Fruit fly (Drosophila melanogaster) whole organism, embryonic: ENCODE data around the gene CG16984.
A peak's percentile ranks its signal among the peaks of the same experiment; 100 is the strongest.

ENCODE experiments used
- Antp ChIP-seq: fragments of 200-800 bp; sonication (Bioruptor generic); optimal IDR thresholded peaks from 3 replicates; lab custom pipeline; 2016; ENCODE audit warnings: missing biosample characterization, missing genetic modification characterization
- C15 ChIP-seq: fragments of 200-800 bp; sonication (Bioruptor generic); IDR thresholded peaks from 3 replicates; pipeline ENCODE4 v1.3.6; 2022; ENCODE audit warnings: missing biosample characterization, missing genetic modification characterization
- CG10147 ChIP-seq: fragments of 200-800 bp; sonication (Bioruptor generic); optimal IDR thresholded peaks from 2 replicates; lab custom pipeline; 2019; ENCODE audit warnings: missing biosample characterization, mild to moderate bottlenecking, missing genetic modification characterization, moderate library complexity
- CG10543 ChIP-seq: fragments of 200-800 bp; sonication (Bioruptor generic); optimal IDR thresholded peaks from 3 replicates; lab custom pipeline; 2017; ENCODE audit warnings: missing biosample characterization, mild to moderate bottlenecking, missing genetic modification characterization, moderate library complexity
- CG11398 ChIP-seq: fragments of 200-800 bp; sonication (Bioruptor generic); optimal IDR thresholded peaks from 2 replicates; lab custom pipeline; 2016; ENCODE audit warnings: missing biosample characterization, missing genetic modification characterization
- CG11456 ChIP-seq: fragments of 200-800 bp; sonication (Bioruptor generic); IDR thresholded peaks from 3 replicates; pipeline ENCODE4 v1.3.6; 2022; ENCODE audit warnings: missing biosample characterization, missing genetic modification characterization
- CG13287 ChIP-seq: fragments of 200-800 bp; sonication (Bioruptor generic); IDR thresholded peaks from 2 replicates; pipeline ENCODE4 v1.3.6; 2022; ENCODE audit warnings: missing biosample characterization, missing genetic modification characterization; ENCODE audit not compliant: partially characterized antibody
- CG13296 ChIP-seq: fragments of 200-800 bp; sonication (Bioruptor generic); optimal IDR thresholded peaks from 3 replicates; lab custom pipeline; 2018; ENCODE audit warnings: missing biosample characterization, mild to moderate bottlenecking, missing genetic modification characterization
- CG13775 ChIP-seq: fragments of 200-800 bp; sonication (Bioruptor generic); optimal IDR thresholded peaks from 3 replicates; lab custom pipeline; 2017; ENCODE audit warnings: missing biosample characterization, mild to moderate bottlenecking, missing genetic modification characterization
- CG15269 ChIP-seq: fragments of 200-800 bp; sonication (Bioruptor generic); optimal IDR thresholded peaks from 2 replicates; lab custom pipeline; 2018; ENCODE audit warnings: missing biosample characterization, mild to moderate bottlenecking, missing genetic modification characterization, moderate library complexity
- CG1602 ChIP-seq: fragments of 200-800 bp; sonication (Bioruptor generic); optimal IDR thresholded peaks from 3 replicates; lab custom pipeline; 2016; ENCODE audit warnings: missing biosample characterization, missing genetic modification characterization
- CG1647 ChIP-seq: fragments of 200-800 bp; sonication (Bioruptor generic); optimal IDR thresholded peaks from 3 replicates; lab custom pipeline; 2016; ENCODE audit warnings: missing biosample characterization, missing genetic modification characterization
- CG16779 ChIP-seq: fragments of 200-800 bp; sonication (Bioruptor generic); IDR thresholded peaks from 2 replicates; pipeline ENCODE4 v1.3.6; 2022; ENCODE audit warnings: missing biosample characterization, missing genetic modification characterization
- CG17361 ChIP-seq: fragments of 200-800 bp; sonication (Bioruptor generic); IDR thresholded peaks from 3 replicates; pipeline ENCODE4 v1.3.6; 2022; ENCODE audit warnings: missing biosample characterization, missing genetic modification characterization
- CG2199 ChIP-seq: fragments of 200-800 bp; sonication (Bioruptor generic); IDR thresholded peaks from 3 replicates; pipeline ENCODE4 v1.3.6; 2022; ENCODE audit warnings: missing biosample characterization, missing genetic modification characterization
- CG4404 ChIP-seq: fragments of 200-800 bp; sonication (Bioruptor generic); IDR thresholded peaks from 2 replicates; pipeline ENCODE4 v1.3.6; 2022; ENCODE audit warnings: missing biosample characterization, missing genetic modification characterization
- CG4730 ChIP-seq: fragments of 200-800 bp; sonication (Bioruptor generic); IDR thresholded peaks from 2 replicates; pipeline ENCODE4 v1.3.6; 2022; ENCODE audit warnings: missing biosample characterization, missing genetic modification characterization
- CG7271 ChIP-seq: fragments of 200-800 bp; sonication (Bioruptor generic); optimal IDR thresholded peaks from 2 replicates; lab custom pipeline; 2018; ENCODE audit warnings: missing biosample characterization, mild to moderate bottlenecking, missing genetic modification characterization, moderate library complexity
- CG7928 ChIP-seq: fragments of 200-800 bp; sonication (Bioruptor generic); optimal IDR thresholded peaks from 2 replicates; lab custom pipeline; 2017; ENCODE audit warnings: missing biosample characterization, mild to moderate bottlenecking, missing genetic modification characterization
- CG7963 ChIP-seq: fragments of 200-800 bp; sonication (Bioruptor generic); IDR thresholded peaks from 3 replicates; pipeline ENCODE4 v1.3.6; 2022; ENCODE audit warnings: missing biosample characterization, missing genetic modification characterization; ENCODE audit not compliant: partially characterized antibody
- CG8089 ChIP-seq: fragments of 200-800 bp; sonication (Bioruptor generic); optimal IDR thresholded peaks from 3 replicates; lab custom pipeline; 2016; ENCODE audit warnings: missing biosample characterization, missing genetic modification characterization
- CG8388 ChIP-seq: fragments of 200-800 bp; sonication (Bioruptor generic); optimal IDR thresholded peaks from 2 replicates; lab custom pipeline; 2019; ENCODE audit warnings: missing biosample characterization, mild to moderate bottlenecking, missing genetic modification characterization, moderate library complexity
- CG8924 ChIP-seq: fragments of 200-800 bp; optimal IDR thresholded peaks from 3 replicates; lab custom pipeline; 2019; ENCODE audit warnings: missing biosample characterization, mild to moderate bottlenecking, missing genetic modification characterization, moderate library complexity
- D19A ChIP-seq: fragments of 200-800 bp; optimal IDR thresholded peaks from 3 replicates; lab custom pipeline; 2019; ENCODE audit warnings: missing biosample characterization, mild to moderate bottlenecking, missing genetic modification characterization, moderate library complexity
- D19B ChIP-seq: fragments of 200-800 bp; sonication (Bioruptor generic); optimal IDR thresholded peaks from 2 replicates; lab custom pipeline; 2017; ENCODE audit warnings: missing biosample characterization, mild to moderate bottlenecking, missing genetic modification characterization
- Dfd ChIP-seq, 2 experiments: fragments of >200 bp; optimal IDR thresholded peaks; 2 replicates each; lab custom pipeline; 2017; ENCODE audit warnings: missing biosample characterization in 2 of 2, missing genetic modification characterization in 2 of 2
- Dp ChIP-seq: fragments of 200-800 bp; sonication (Bioruptor generic); optimal IDR thresholded peaks from 2 replicates; lab custom pipeline; 2018; ENCODE audit warnings: missing biosample characterization, mild to moderate bottlenecking, missing genetic modification characterization, moderate library complexity
- Elba2 ChIP-seq: fragments of 200-800 bp; sonication (Bioruptor generic); optimal IDR thresholded peaks from 3 replicates; lab custom pipeline; 2016; ENCODE audit warnings: missing biosample characterization, missing genetic modification characterization
- H2.0 ChIP-seq: fragments of 200-800 bp; sonication (Bioruptor generic); IDR thresholded peaks from 2 replicates; pipeline ENCODE4 v1.3.6; 2022; ENCODE audit warnings: missing biosample characterization, missing genetic modification characterization
- HLH4C ChIP-seq: fragments of 200-800 bp; sonication (Bioruptor generic); IDR thresholded peaks from 3 replicates; pipeline ENCODE4 v1.3.6; 2022; ENCODE audit warnings: missing biosample characterization, missing genetic modification characterization; ENCODE audit not compliant: partially characterized antibody
- Lpt ChIP-seq: fragments of >200 bp; optimal IDR thresholded peaks from 2 replicates; lab custom pipeline; 2018; ENCODE audit warnings: missing biosample characterization, missing genetic modification characterization
- Mes4 ChIP-seq: fragments of 200-800 bp; sonication (Bioruptor generic); optimal IDR thresholded peaks from 2 replicates; lab custom pipeline; 2016; ENCODE audit warnings: missing biosample characterization, missing genetic modification characterization
- NC2β ChIP-seq: fragments of 200-800 bp; sonication (Bioruptor generic); optimal IDR thresholded peaks from 2 replicates; lab custom pipeline; 2016; ENCODE audit warnings: missing biosample characterization, missing genetic modification characterization
- Opbp ChIP-seq: fragments of 200-800 bp; sonication (Bioruptor generic); IDR thresholded peaks from 3 replicates; pipeline ENCODE4 v1.3.6; 2022; ENCODE audit warnings: missing biosample characterization, missing genetic modification characterization; ENCODE audit not compliant: partially characterized antibody
- Ptx1 ChIP-seq: fragments of 200-800 bp; sonication (Bioruptor generic); IDR thresholded peaks from 2 replicates; pipeline ENCODE4 v1.3.6; 2022; ENCODE audit warnings: missing biosample characterization, missing genetic modification characterization
- chm ChIP-seq: fragments of 200-800 bp; sonication (Bioruptor generic); IDR thresholded peaks from 2 replicates; pipeline ENCODE4 v1.3.6; 2022; ENCODE audit warnings: missing biosample characterization, missing genetic modification characterization
- dmrt11E ChIP-seq: fragments of 200-800 bp; sonication (Bioruptor generic); optimal IDR thresholded peaks from 3 replicates; lab custom pipeline; 2018; ENCODE audit warnings: missing biosample characterization, mild to moderate bottlenecking, missing genetic modification characterization, moderate library complexity
- ems ChIP-seq: fragments of 200-800 bp; sonication (Bioruptor generic); optimal IDR thresholded peaks from 3 replicates; lab custom pipeline; 2016; ENCODE audit warnings: missing biosample characterization, missing genetic modification characterization
- fd3F ChIP-seq: fragments of 200-800 bp; sonication (Bioruptor generic); optimal IDR thresholded peaks from 2 replicates; lab custom pipeline; 2018; ENCODE audit warnings: missing biosample characterization, mild to moderate bottlenecking, missing genetic modification characterization, moderate library complexity
- jigr1 ChIP-seq: fragments of 200-800 bp; sonication (Bioruptor generic); IDR thresholded peaks from 3 replicates; pipeline ENCODE4 v1.3.6; 2022; ENCODE audit warnings: missing biosample characterization, missing genetic modification characterization
- lbe ChIP-seq: fragments of 200-800 bp; sonication (Bioruptor generic); optimal IDR thresholded peaks from 2 replicates; lab custom pipeline; 2016; ENCODE audit warnings: missing biosample characterization, mild to moderate bottlenecking, missing genetic modification characterization
- lilli ChIP-seq: fragments of 200-800 bp; sonication (Bioruptor generic); optimal IDR thresholded peaks from 3 replicates; lab custom pipeline; 2016; ENCODE audit warnings: missing biosample characterization, missing genetic modification characterization
- lola ChIP-seq, 3 experiments: fragments of >200 bp in 2 of 3; fragments of 200-800 bp in 1 of 3; sonication (Bioruptor generic) in 1 of 3; optimal IDR thresholded peaks; 2 replicates each; lab custom pipeline; 2017 to 2019; ENCODE audit warnings: missing biosample characterization in 3 of 3, missing genetic modification characterization in 3 of 3, mild to moderate bottlenecking in 1 of 3, moderate library complexity in 1 of 3
- mirr ChIP-seq: fragments of 200-800 bp; sonication (Bioruptor generic); optimal IDR thresholded peaks from 3 replicates; lab custom pipeline; 2018; ENCODE audit warnings: missing biosample characterization, mild to moderate bottlenecking, missing genetic modification characterization
- nom ChIP-seq: fragments of 200-800 bp; sonication (Bioruptor generic); optimal IDR thresholded peaks from 2 replicates; lab custom pipeline; 2017; ENCODE audit warnings: missing biosample characterization, missing genetic modification characterization, mild to moderate bottlenecking, moderate library complexity, missing genetic modification reagents
- sens-2 ChIP-seq: fragments of 200-800 bp; sonication (Bioruptor generic); IDR thresholded peaks from 2 replicates; pipeline ENCODE4 v1.3.6; 2022; ENCODE audit warnings: missing biosample characterization, missing genetic modification characterization
- tgo ChIP-seq: fragments of 200-800 bp; sonication (Bioruptor generic); IDR thresholded peaks from 3 replicates; pipeline ENCODE4 v1.3.6; 2022; ENCODE audit warnings: missing biosample characterization, missing genetic modification characterization
- tll ChIP-seq, 2 experiments: fragments of 200-800 bp in 1 of 2; fragments of >200 bp in 1 of 2; sonication (Bioruptor generic) in 1 of 2; optimal IDR thresholded peaks; 2 replicates each; lab custom pipeline; 2017 to 2019; ENCODE audit warnings: missing biosample characterization in 2 of 2, missing genetic modification characterization in 2 of 2, mild to moderate bottlenecking in 1 of 2, moderate library complexity in 1 of 2

CG16984 gene

DNA sequence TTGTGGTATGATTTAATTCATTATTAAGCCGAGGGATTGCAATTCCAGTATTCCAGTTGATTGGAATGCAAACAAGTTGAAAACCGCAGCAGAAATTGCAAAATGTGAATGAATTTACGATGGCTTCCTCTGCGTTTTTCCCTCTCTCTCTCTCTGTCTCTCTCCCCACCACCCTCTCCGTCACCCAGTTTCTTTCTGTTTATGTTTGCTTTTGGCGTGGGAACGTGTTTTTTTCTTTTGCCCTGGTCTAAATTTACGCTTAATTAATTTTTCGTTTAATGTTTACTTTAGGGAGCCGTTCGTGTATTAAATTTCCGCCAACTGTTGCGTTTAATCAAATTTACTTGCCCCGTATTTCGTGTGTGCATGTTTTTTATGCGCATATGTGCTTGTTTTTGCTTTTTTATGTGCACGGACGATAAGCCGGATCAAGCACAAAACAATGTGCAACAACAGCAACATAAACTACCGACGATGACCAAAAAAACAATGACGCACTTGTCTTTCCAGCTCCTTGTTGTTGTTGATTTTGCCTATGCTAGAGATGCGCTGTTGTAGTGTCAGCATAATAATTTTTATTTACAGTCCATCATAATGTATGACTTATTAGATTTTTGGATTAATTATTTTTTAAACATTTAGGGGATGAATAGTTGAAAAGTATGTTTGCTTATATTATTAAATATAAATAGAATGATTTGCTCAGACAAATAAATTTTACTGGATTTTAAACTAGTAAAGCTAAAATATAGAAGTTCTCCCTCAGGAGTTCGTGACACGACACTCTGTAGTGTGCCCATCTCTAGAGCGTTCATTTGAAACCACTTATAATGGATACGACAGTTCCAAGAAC, 5.4 kb upstream of the CG16984 start (continued):
- TF ChIP-seq CG1602 (GFP tag; lab: Kevin White, UChicago) = peak; percentile 60
- no peak for TF ChIP-seq Dp
- TF ChIP-seq mirr (GFP tag; lab: Kevin White, UChicago) = no peak
- TF ChIP-seq CG4730 = no peak
- TF ChIP-seq CG8089 (GFP tag; lab: Kevin White, UChicago) = no peak
- TF ChIP-seq CG13287 (GFP tag; lab: Robert Waterston, UW) = peak; percentile 70
- TF ChIP-seq Antp = no peak
- TF ChIP-seq C15 = no peak
- no peak for TF ChIP-seq Lpt (GFP tag; lab: Kevin White, UChicago)
- no peak for TF ChIP-seq Mes4
- peak; percentile 76 for TF ChIP-seq CG13775 (GFP tag; lab: Kevin White, UChicago)
- peak; percentile 39 for TF ChIP-seq CG7271 (tag; lab: Kevin White, UChicago)
- TF ChIP-seq tll (GFP tag; optimal IDR thresholded peaks at IDR 0.05; lab: Kevin White, UChicago) = no peak
- no peak for TF ChIP-seq jigr1 (GFP tag; lab: Robert Waterston, UW)
- peak; percentile 71 for TF ChIP-seq fd3F (GFP tag; lab: Kevin White, UChicago)
- peak; percentile 58; the same call in 2 of the 3 replicates for TF ChIP-seq HLH4C (GFP tag; lab: Robert Waterston, UW)
- TF ChIP-seq H2.0 (GFP tag; lab: Robert Waterston, UW) = peak; percentile 71
- TF ChIP-seq CG11398 = no peak
- TF ChIP-seq CG7928 (GFP tag; lab: Kevin White, UChicago) = peak; percentile 44
- no peak for TF ChIP-seq CG16779 (GFP tag; lab: Robert Waterston, UW)
- no peak for TF ChIP-seq CG11456 (GFP tag; lab: Robert Waterston, UW)
- TF ChIP-seq tgo (GFP tag; lab: Robert Waterston, UW) = no peak; the same call in 2 of the 3 replicates
- peak; percentile 76 for TF ChIP-seq Ptx1 (GFP tag; lab: Robert Waterston, UW)
- TF ChIP-seq ems (GFP tag; lab: Kevin White, UChicago) = no peak
- TF ChIP-seq Opbp (GFP tag; lab: Robert Waterston, UW) = no peak
- TF ChIP-seq CG17361 (GFP tag; lab: Robert Waterston, UW) = peak; percentile 59; the same call in 2 of the 3 replicates
- TF ChIP-seq Dfd (GFP tag; optimal IDR thresholded peaks at IDR 0.05; lab: Kevin White, UChicago) = no peak
- TF ChIP-seq Elba2 = no peak
- peak; percentile 77 for TF ChIP-seq dmrt11E
- peak; percentile 37 for TF ChIP-seq CG1647 (GFP tag; lab: Kevin White, UChicago)
- peak; percentile 38 for TF ChIP-seq D19B (GFP tag; lab: Kevin White, UChicago)
- no peak for TF ChIP-seq NC2β (GFP tag; lab: Kevin White, UChicago)
- 0 out of 3 replicates have a peak, but pooled peaks have one; percentile 41 for TF ChIP-seq CG7963 (GFP tag; lab: Robert Waterston, UW)
- TF ChIP-seq CG13296 (GFP tag; lab: Kevin White, UChicago) = peak; percentile 72
- TF ChIP-seq lilli (GFP tag; lab: Kevin White, UChicago) = peak; percentile 47
- 0 out of 2 replicates have a peak, but pooled peaks have one; percentile 7 for TF ChIP-seq chm (GFP tag; lab: Robert Waterston, UW)
- TF ChIP-seq nom (GFP tag; lab: Kevin White, UChicago) = no peak
- TF ChIP-seq D19A = peak; percentile 77
- peak; percentile 41; the same call in 1 of the 3 replicates for TF ChIP-seq CG2199 (GFP tag; lab: Robert Waterston, UW)
- TF ChIP-seq CG15269 = peak; percentile 82
- no peak for TF ChIP-seq CG4404
- peak; percentile 78 for TF ChIP-seq CG8388 (GFP tag; lab: Kevin White, UChicago)
- TF ChIP-seq CG10543 (GFP tag; lab: Kevin White, UChicago) = peak; percentile 65
- TF ChIP-seq sens-2 (GFP tag; lab: Robert Waterston, UW) = no peak
- peak; percentile 80 for TF ChIP-seq CG10147 (GFP tag; lab: Kevin White, UChicago)
- TF ChIP-seq lbe = no peak
- peak in 1 of 3 experiments; percentile 82 for TF ChIP-seq lola (GFP tag; optimal IDR thresholded peaks at IDR 0.05; lab: Kevin White, UChicago)
- TF ChIP-seq CG8924 = peak; percentile 88
